Fruit fly (Drosophila melanogaster) whole organism, wandering third instar larva: ENCODE results near the gene CG8958.

ENCODE experiments used
- Abd-B ChIP-seq: fragments of >200 bp; optimal IDR thresholded peaks from 2 replicates; lab custom pipeline; 2017; ENCODE audit warnings: missing biosample characterization, missing genetic modification characterization
- CG32264 ChIP-seq: fragments of 200-800 bp; sonication (Bioruptor generic); optimal IDR thresholded peaks from 2 replicates; lab custom pipeline; 2016; ENCODE audit warnings: missing biosample characterization, missing genetic modification characterization
- CG9705 ChIP-seq: fragments of 200-800 bp; sonication (Bioruptor generic); optimal IDR thresholded peaks from 2 replicates; lab custom pipeline; 2018; ENCODE audit warnings: missing biosample characterization, mild to moderate bottlenecking, missing genetic modification characterization
- CrebA ChIP-seq: fragments of 200-800 bp; sonication (Bioruptor generic); optimal IDR thresholded peaks from 2 replicates; lab custom pipeline; 2016; ENCODE audit warnings: missing biosample characterization, mild to moderate bottlenecking, missing genetic modification characterization, borderline replicate concordance
- Dfd ChIP-seq: fragments of >200 bp; optimal IDR thresholded peaks from 2 replicates; lab custom pipeline; 2017; ENCODE audit warnings: missing biosample characterization, missing genetic modification characterization
- Dif ChIP-seq: fragments of 200-275, 200-300 bp; sonication (Bioruptor generic); optimal IDR thresholded peaks from 2 replicates; lab custom pipeline; 2018; ENCODE audit warnings: missing biosample characterization, missing genetic modification characterization; ENCODE audit not compliant: partially characterized antibody
- GATAd ChIP-seq: sonication (Bioruptor generic); optimal IDR thresholded peaks from 2 replicates; lab custom pipeline; 2016; ENCODE audit warnings: missing biosample characterization, missing genetic modification characterization
- HLH106 ChIP-seq: fragments of 200-800 bp; optimal IDR thresholded peaks from 3 replicates; lab custom pipeline; 2019; ENCODE audit warnings: missing biosample characterization, mild to moderate bottlenecking, missing genetic modification characterization, moderate library complexity
- Hnf4 ChIP-seq: fragments of 200-800 bp; sonication (Bioruptor generic); optimal IDR thresholded peaks from 2 replicates; lab custom pipeline; 2016; ENCODE audit warnings: missing biosample characterization, mild to moderate bottlenecking, missing genetic modification characterization
- Hr78 ChIP-seq: fragments of >200 bp; optimal IDR thresholded peaks from 2 replicates; lab custom pipeline; 2017; ENCODE audit warnings: missing biosample characterization, missing genetic modification characterization
- Hr83 ChIP-seq: fragments of 200-300 bp; sonication (Bioruptor generic); optimal IDR thresholded peaks from 2 replicates; lab custom pipeline; 2016; ENCODE audit warnings: missing biosample characterization, mild to moderate bottlenecking, missing genetic modification characterization, moderate library complexity; ENCODE audit not compliant: poor library complexity, severe bottlenecking
- Jra ChIP-seq: sonication (Bioruptor generic); optimal IDR thresholded peaks from 2 replicates; lab custom pipeline; 2016; ENCODE audit warnings: missing biosample characterization, missing genetic modification characterization
- Mio ChIP-seq: sonication (Bioruptor generic); optimal IDR thresholded peaks from 2 replicates; lab custom pipeline; 2016; ENCODE audit warnings: missing biosample characterization, missing genetic modification characterization
- Myc ChIP-seq: fragments of >200 bp; optimal IDR thresholded peaks from 2 replicates; lab custom pipeline; 2017
- N ChIP-seq: fragments of >200 bp; optimal IDR thresholded peaks from 2 replicates; lab custom pipeline; 2018; ENCODE audit warnings: missing biosample characterization, missing external identifiers, missing genetic modification characterization
- OdsH ChIP-seq: fragments of 200-800 bp; sonication (Bioruptor generic); optimal IDR thresholded peaks from 2 replicates; lab custom pipeline; 2016; ENCODE audit warnings: missing biosample characterization, mild to moderate bottlenecking, missing genetic modification characterization
- Rel ChIP-seq, 2 experiments: fragments of 200-800 bp; sonication (Bioruptor generic) in 1 of 2; optimal IDR thresholded peaks; 2 replicates in 1 of 2; 3 replicates in 1 of 2; lab custom pipeline; 2016 to 2019; ENCODE audit warnings: mild to moderate bottlenecking in 2 of 2, missing biosample characterization in 2 of 2, missing genetic modification characterization in 2 of 2, moderate library complexity in 1 of 2
- Sp1 ChIP-seq: fragments of 200-800 bp; sonication (Bioruptor generic); optimal IDR thresholded peaks from 3 replicates; lab custom pipeline; 2019; ENCODE audit warnings: missing biosample characterization, mild to moderate bottlenecking, missing genetic modification characterization, moderate library complexity
- Vsx2 ChIP-seq: fragments of 200-300, 225-300 bp; sonication (Bioruptor generic); optimal IDR thresholded peaks from 2 replicates; lab custom pipeline; 2018; ENCODE audit warnings: missing biosample characterization, missing genetic modification characterization; ENCODE audit not compliant: partially characterized antibody
- br ChIP-seq: fragments of 200-800 bp; sonication (Bioruptor generic); optimal IDR thresholded peaks from 2 replicates; lab custom pipeline; 2016; ENCODE audit warnings: missing biosample characterization, missing genetic modification characterization
- brk ChIP-seq: fragments of 200-800 bp; sonication (Bioruptor generic); optimal IDR thresholded peaks from 2 replicates; lab custom pipeline; 2016; ENCODE audit warnings: missing biosample characterization, mild to moderate bottlenecking, missing genetic modification characterization
- dl ChIP-seq, 2 experiments: fragments of 175-275, 200-275 bp in 1 of 2; fragments of 200-275 bp in 1 of 2; sonication (Bioruptor generic); optimal IDR thresholded peaks; lab custom pipeline; 2018; ENCODE audit warnings: mild to moderate bottlenecking in 2 of 2, missing biosample characterization in 2 of 2, missing genetic modification characterization in 2 of 2, moderate library complexity in 2 of 2; ENCODE audit not compliant: partially characterized antibody in 2 of 2, insufficient read depth in 1 of 2
- dmrt93B ChIP-seq: fragments of 200-800 bp; sonication (Bioruptor generic); optimal IDR thresholded peaks from 2 replicates; lab custom pipeline; 2018; ENCODE audit warnings: missing biosample characterization, mild to moderate bottlenecking, missing genetic modification characterization
- dsf ChIP-seq: sonication (Bioruptor generic); optimal IDR thresholded peaks from 2 replicates; lab custom pipeline; 2016; ENCODE audit warnings: missing biosample characterization, missing genetic modification characterization, borderline replicate concordance
- ey ChIP-seq: fragments of 200-800 bp; sonication (Bioruptor generic); optimal IDR thresholded peaks from 2 replicates; lab custom pipeline; 2016; ENCODE audit warnings: missing biosample characterization, missing genetic modification characterization
- foxo ChIP-seq, 2 experiments: fragments of 200-800 bp; sonication (Bioruptor generic); optimal IDR thresholded peaks; 2 replicates in 1 of 2; 3 replicates in 1 of 2; lab custom pipeline; 2016 to 2017; ENCODE audit warnings: missing biosample characterization in 2 of 2, missing genetic modification characterization in 2 of 2
- fru ChIP-seq: fragments of 200-800 bp; sonication (Bioruptor generic); optimal IDR thresholded peaks from 3 replicates; lab custom pipeline; 2016; ENCODE audit warnings: missing biosample characterization, mild to moderate bottlenecking, missing genetic modification characterization
- h ChIP-seq: fragments of 200-800 bp; sonication (Bioruptor generic); optimal IDR thresholded peaks from 3 replicates; lab custom pipeline; 2016; ENCODE audit warnings: missing biosample characterization, mild to moderate bottlenecking, missing genetic modification characterization
- jim ChIP-seq: fragments of 175-275, 200-325 bp; sonication (Bioruptor generic); optimal IDR thresholded peaks from 2 replicates; lab custom pipeline; 2016; ENCODE audit warnings: missing biosample characterization, mild to moderate bottlenecking, missing genetic modification characterization
- lola ChIP-seq: fragments of >200 bp; optimal IDR thresholded peaks from 2 replicates; lab custom pipeline; 2017; ENCODE audit warnings: missing biosample characterization, missing genetic modification characterization
- pan ChIP-seq: fragments of >200 bp; optimal IDR thresholded peaks from 2 replicates; lab custom pipeline; 2017
- psq ChIP-seq: fragments of 200-800 bp; sonication (Bioruptor generic); optimal IDR thresholded peaks from 3 replicates; lab custom pipeline; 2017; ENCODE audit warnings: missing biosample characterization, mild to moderate bottlenecking, missing genetic modification characterization, moderate library complexity
- rgr ChIP-seq: fragments of 200-800 bp; sonication (Bioruptor generic); optimal IDR thresholded peaks from 3 replicates; lab custom pipeline; 2016; ENCODE audit warnings: missing biosample characterization, mild to moderate bottlenecking, missing genetic modification characterization
- sage ChIP-seq: fragments of 200-800 bp; sonication (Bioruptor generic); optimal IDR thresholded peaks from 2 replicates; lab custom pipeline; 2016; ENCODE audit warnings: missing biosample characterization, mild to moderate bottlenecking, missing genetic modification characterization
- sv ChIP-seq: fragments of 200-800 bp; sonication (Bioruptor generic); optimal IDR thresholded peaks from 3 replicates; lab custom pipeline; 2016; ENCODE audit warnings: missing biosample characterization, missing genetic modification characterization
- tai ChIP-seq: sonication (Bioruptor generic); optimal IDR thresholded peaks from 2 replicates; lab custom pipeline; 2016; ENCODE audit warnings: missing biosample characterization, missing genetic modification characterization
- usp ChIP-seq: fragments of >200 bp; optimal IDR thresholded peaks from 2 replicates; lab custom pipeline; 2017; ENCODE audit warnings: missing biosample characterization, missing genetic modification characterization
- woc ChIP-seq: sonication (Bioruptor generic); optimal IDR thresholded peaks from 2 replicates; lab custom pipeline; 2016; ENCODE audit warnings: missing biosample characterization, mild to moderate bottlenecking, missing genetic modification characterization

The CG8958 gene

DNA sequence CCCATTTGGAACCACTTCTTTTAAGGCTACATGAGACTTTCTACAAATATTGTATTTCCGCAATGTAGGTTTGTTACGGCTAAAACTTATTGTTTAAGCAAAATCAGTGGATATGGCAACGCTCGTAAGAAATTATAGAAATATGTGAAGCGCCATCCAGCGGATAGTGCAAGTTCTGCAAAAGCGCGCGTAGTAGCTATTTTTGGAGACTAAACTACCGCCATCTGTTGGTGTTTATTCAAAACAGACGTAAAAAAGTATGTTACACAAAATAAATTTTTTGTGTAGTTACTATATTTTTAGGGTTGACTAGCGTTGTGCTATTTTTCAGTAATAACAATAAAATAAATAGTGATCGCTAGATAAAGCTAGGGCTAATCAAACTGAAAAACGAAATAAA lies 22.7 kb downstream of the CG8958 start:
- TF ChIP-seq rgr = peak; percentile 6
- peak; percentile 87 for TF ChIP-seq Myc
- peak; percentile 19 for TF ChIP-seq OdsH (GFP tag; lab: Kevin White, UChicago)
- TF ChIP-seq fru (GFP tag; lab: Kevin White, UChicago) = peak; percentile 50
- peak in 1 of 2 experiments; percentile 57 for TF ChIP-seq foxo (GFP tag; optimal IDR thresholded peaks at IDR 0.05; lab: Kevin White, UChicago)
- no peak for TF ChIP-seq dmrt93B (GFP tag; lab: Kevin White, UChicago)
- peak; percentile 65 for TF ChIP-seq Hr83 (GFP tag; lab: Kevin White, UChicago)
- TF ChIP-seq N (GFP tag; lab: Kevin White, UChicago) = no peak
- TF ChIP-seq ey (GFP tag; lab: Kevin White, UChicago) = peak; percentile 18
- TF ChIP-seq br (GFP tag; lab: Kevin White, UChicago) = peak; percentile 2
- TF ChIP-seq Sp1 = no peak
- peak; percentile 54 for TF ChIP-seq Hnf4 (GFP tag; lab: Kevin White, UChicago)
- TF ChIP-seq GATAd = no peak

DNA sequence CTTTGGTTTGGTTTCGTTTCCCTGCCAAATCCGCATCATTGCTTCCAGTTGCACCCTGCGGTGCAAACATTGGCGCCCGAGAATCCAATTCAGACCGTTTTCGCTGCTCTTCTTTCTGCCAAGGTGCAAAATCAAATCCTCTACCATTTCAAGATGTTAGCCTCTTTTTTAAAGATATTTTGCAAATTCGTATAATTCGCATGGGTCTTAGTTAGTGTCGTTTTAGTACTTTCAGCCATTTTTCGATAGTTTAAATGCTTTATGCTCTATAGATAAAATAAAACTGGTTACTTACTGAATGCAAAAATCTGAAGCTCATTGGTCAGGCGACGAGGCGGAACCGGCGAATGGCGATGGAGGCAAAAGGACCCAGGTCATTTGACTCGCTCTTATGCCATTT lies 28.6 kb downstream of the CG8958 start:
- TF ChIP-seq psq (peak; percentile 3), N (GFP tag; lab: Kevin White, UChicago) (no peak), sage (GFP tag; lab: Kevin White, UChicago) (no peak), foxo (GFP tag; optimal IDR thresholded peaks at IDR 0.05; lab: Kevin White, UChicago) (peak in 1 of 2 experiments; percentile 38), usp (GFP tag; lab: Kevin White, UChicago) (no peak), h (GFP tag; lab: Kevin White, UChicago) (peak; percentile 7), Abd-B (GFP tag; lab: Kevin White, UChicago) (no peak), Hr78 (GFP tag; lab: Kevin White, UChicago) (no peak), Dif (no peak), ey (GFP tag; lab: Kevin White, UChicago) (peak; percentile 28), sv (GFP tag; lab: Kevin White, UChicago) (no peak), Vsx2 (GFP tag; lab: Kevin White, UChicago) (no peak), GATAd (no peak), rgr (no peak), Myc (no peak), lola (GFP tag; lab: Kevin White, UChicago) (no peak), woc (peak; percentile 35), pan (no peak), br (GFP tag; lab: Kevin White, UChicago) (peak; percentile 17), CG32264 (GFP tag; lab: Kevin White, UChicago) (no peak), Dfd (GFP tag; lab: Kevin White, UChicago) (no peak), Jra (GFP tag; lab: Kevin White, UChicago) (no peak), CrebA (GFP tag; lab: Kevin White, UChicago) (no peak), jim (no peak), Mio (GFP tag; lab: Kevin White, UChicago) (no peak), fru (GFP tag; lab: Kevin White, UChicago) (peak; percentile 43), HLH106 (tag; lab: Kevin White, UChicago) (peak; percentile 14), Sp1 (no peak), dsf (GFP tag; lab: Kevin White, UChicago) (no peak), tai (no peak), brk (GFP tag; lab: Kevin White, UChicago) (no peak), Rel (GFP tag; optimal IDR thresholded peaks at IDR 0.05; lab: Kevin White, UChicago) (no peak), Rel (tag; optimal IDR thresholded peaks at IDR 0.05; lab: Kevin White, UChicago) (no peak), dmrt93B (GFP tag; lab: Kevin White, UChicago) (no peak), OdsH (GFP tag; lab: Kevin White, UChicago) (no peak), Hr83 (GFP tag; lab: Kevin White, UChicago) (no peak), Hnf4 (GFP tag; lab: Kevin White, UChicago) (no peak), CG9705 (GFP tag; lab: Kevin White, UChicago) (no peak), dl (GFP tag; optimal IDR thresholded peaks at IDR 0.05; lab: Kevin White, UChicago; ENCODE audit: insufficient read depth in 1 of 2, partially characterized antibody in 2 of 2) (no peak)
- TF ChIP-seq, all 38 proteins: peak for 8
